Fruit fly (Drosophila melanogaster): Measurements from ENCODE around the gene CG32069.

Gene CG32069

DNA sequence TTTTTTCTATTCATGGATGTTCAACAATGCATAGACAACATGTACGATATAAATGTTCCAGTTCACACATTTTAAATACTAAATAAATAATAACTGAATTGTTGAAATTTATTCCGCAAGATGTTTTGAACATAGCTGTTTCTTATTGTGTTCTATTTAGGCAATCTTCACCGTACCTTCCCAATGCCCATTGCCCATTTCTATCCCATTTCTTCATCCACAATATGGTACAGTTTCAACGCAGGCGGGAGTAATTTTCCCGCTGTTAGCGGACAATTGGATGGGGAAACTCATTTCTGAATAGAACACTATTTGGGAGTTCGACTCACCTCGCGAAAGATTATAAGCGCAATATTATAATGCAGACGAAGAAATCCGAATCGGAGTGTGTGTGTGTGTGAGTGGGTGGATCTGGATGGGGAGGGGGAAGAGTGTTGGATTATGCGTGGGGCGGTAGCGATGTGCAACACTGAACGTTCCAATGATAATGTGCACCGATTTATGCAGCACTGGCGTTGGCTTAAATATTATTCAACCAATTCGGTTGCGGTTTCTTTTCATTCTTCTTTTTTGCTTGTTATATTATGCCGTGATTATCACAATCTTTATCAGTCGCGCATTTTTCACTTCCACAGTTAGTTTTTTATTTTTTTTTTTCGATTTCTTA, 29.7 kb upstream of the CG32069 start (continued):
- peak; percentile 72 for TF ChIP-seq CG6163 (GFP tag; IDR thresholded peaks at IDR 0.05)
- TF ChIP-seq OdsH (GFP tag; optimal IDR thresholded peaks at IDR 0.05), result peak; percentile 67
- peak; percentile 7 to 28 for TF ChIP-seq salr (GFP tag; optimal IDR thresholded peaks at IDR 0.05)
- TF ChIP-seq Sox15 (GFP tag; optimal IDR thresholded peaks at IDR 0.05), result peak; percentile 14
- peak; percentile 51; the same call in 1 of the 3 replicates for TF ChIP-seq eg (GFP tag; IDR thresholded peaks at IDR 0.05)
- TF ChIP-seq CG6792 (GFP tag; optimal IDR thresholded peaks at IDR 0.05), result peak; percentile 56
- TF ChIP-seq achi (GFP tag; optimal IDR thresholded peaks at IDR 0.05), result peak; percentile 54
- TF ChIP-seq CG6854 (GFP tag; optimal IDR thresholded peaks at IDR 0.05), result peak; percentile 18
- no peak for TF ChIP-seq Ets96B (tag; optimal IDR thresholded peaks at IDR 0.05)
- TF ChIP-seq Sox14 (GFP tag; optimal IDR thresholded peaks at IDR 0.05), result peak; percentile 70
- TF ChIP-seq Sox102F (GFP tag; optimal IDR thresholded peaks at IDR 0.05), result peak; percentile 56
- TF ChIP-seq Met (GFP tag; optimal IDR thresholded peaks at IDR 0.05), result peak; percentile 71
- peak; percentile 21 for TF ChIP-seq CG34406 (GFP tag; optimal IDR thresholded peaks at IDR 0.05)
- peak; percentile 41 for TF ChIP-seq CG3032 (tag; optimal IDR thresholded peaks at IDR 0.05)
- TF ChIP-seq Smox (GFP tag; optimal IDR thresholded peaks at IDR 0.05), result peak; percentile 59
- peak; percentile 23; the same call in 1 of the 2 replicates for TF ChIP-seq Gug (GFP tag; IDR thresholded peaks at IDR 0.05)
- peak; percentile 74 for TF ChIP-seq esn (GFP tag; optimal IDR thresholded peaks at IDR 0.05)
- TF ChIP-seq fd59A (GFP tag; optimal IDR thresholded peaks at IDR 0.05), result no peak
- TF ChIP-seq CG10631 (GFP tag; optimal IDR thresholded peaks at IDR 0.05), result peak; percentile 67
- peak; percentile 51 for TF ChIP-seq CG6808 (GFP tag; optimal IDR thresholded peaks at IDR 0.05)
- peak; percentile 75 for TF ChIP-seq lz (GFP tag; optimal IDR thresholded peaks at IDR 0.05)
- peak; percentile 21 to 52 for TF ChIP-seq ss (GFP tag; optimal IDR thresholded peaks at IDR 0.05)
- TF ChIP-seq Hr38 (GFP tag; optimal IDR thresholded peaks at IDR 0.05), result no peak
- no peak for TF ChIP-seq CG6276 (GFP tag; optimal IDR thresholded peaks at IDR 0.05)
- no peak for TF ChIP-seq Eip93F (GFP tag; optimal IDR thresholded peaks at IDR 0.05)
- peak; percentile 21 for TF ChIP-seq CG11762 (GFP tag; optimal IDR thresholded peaks at IDR 0.05; ENCODE audit: insufficient read depth)
- peak; percentile 73 for TF ChIP-seq cyc (GFP tag; optimal IDR thresholded peaks at IDR 0.05)
- TF ChIP-seq CG3919 (GFP tag; optimal IDR thresholded peaks at IDR 0.05), result peak; percentile 79
- peak; percentile 59 for TF ChIP-seq Hr39 (GFP tag; optimal IDR thresholded peaks at IDR 0.05)
- peak; percentile 58 for TF ChIP-seq Eip75B (GFP tag; optimal IDR thresholded peaks at IDR 0.05)

DNA sequence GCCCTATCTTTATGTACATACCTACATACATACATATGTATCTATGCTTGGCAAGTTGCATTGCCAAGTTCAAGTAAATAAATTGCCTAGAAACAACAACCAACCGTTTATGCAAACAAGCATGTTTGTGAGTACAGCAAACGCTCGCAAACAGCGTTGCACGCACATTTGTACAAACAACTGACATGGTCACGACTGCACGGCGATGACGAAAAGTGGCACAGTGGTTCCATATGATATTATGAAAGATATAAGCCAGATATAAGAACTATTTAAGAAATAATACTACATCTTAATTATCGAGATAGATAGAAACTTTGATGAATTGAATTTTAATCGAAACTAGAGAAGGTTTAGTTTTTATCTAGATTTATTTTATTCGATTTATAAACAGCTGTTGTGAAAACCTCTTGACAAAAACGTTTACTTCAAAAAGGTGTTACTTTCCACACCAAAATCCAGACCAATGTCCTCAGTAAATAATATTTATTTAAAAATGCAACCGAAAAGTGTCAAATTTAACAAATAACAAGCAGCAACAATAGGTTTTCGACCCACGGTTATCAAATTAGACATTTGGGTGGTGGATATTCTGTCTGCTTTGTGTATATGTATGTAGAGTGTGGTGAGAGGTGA, 27.5 kb upstream of the CG32069 start:
- peak; percentile 61 for TF ChIP-seq CG10631 (GFP tag; optimal IDR thresholded peaks at IDR 0.05)
- peak; percentile 38 for TF ChIP-seq Ets96B (tag; optimal IDR thresholded peaks at IDR 0.05)
- no peak for TF ChIP-seq Hr38 (GFP tag; optimal IDR thresholded peaks at IDR 0.05)
- peak; percentile 77 for TF ChIP-seq achi (GFP tag; optimal IDR thresholded peaks at IDR 0.05)
- peak; percentile 62 for TF ChIP-seq acj6 (GFP tag; optimal IDR thresholded peaks at IDR 0.05)
- no peak for TF ChIP-seq CG8319 (GFP tag; optimal IDR thresholded peaks at IDR 0.05)
- TF ChIP-seq CG8632 (GFP tag; optimal IDR thresholded peaks at IDR 0.05), result peak; percentile 68
- peak; percentile 58 for TF ChIP-seq Gug (GFP tag; IDR thresholded peaks at IDR 0.05)
- peak; percentile 50 for TF ChIP-seq CG11762 (GFP tag; optimal IDR thresholded peaks at IDR 0.05; ENCODE audit: insufficient read depth)
- peak; percentile 88 for TF ChIP-seq Hr4 (GFP tag; optimal IDR thresholded peaks at IDR 0.05)
- peak; percentile 53 for TF ChIP-seq dac (GFP tag; optimal IDR thresholded peaks at IDR 0.05)
- TF ChIP-seq vri (GFP tag; optimal IDR thresholded peaks at IDR 0.05), result peak; percentile 61
- TF ChIP-seq ss (GFP tag; optimal IDR thresholded peaks at IDR 0.05), result peak; percentile 28 to 57
- TF ChIP-seq Sox15 (GFP tag; optimal IDR thresholded peaks at IDR 0.05), result peak; percentile 8
- peak; percentile 77 for TF ChIP-seq OdsH (GFP tag; optimal IDR thresholded peaks at IDR 0.05)
- TF ChIP-seq salr (GFP tag; optimal IDR thresholded peaks at IDR 0.05), result peak in 1 of 2 experiments; percentile 85
- peak; percentile 79 for TF ChIP-seq CG8119 (GFP tag; IDR thresholded peaks at IDR 0.05)
- peak; percentile 84 for TF ChIP-seq net (GFP tag; optimal IDR thresholded peaks at IDR 0.05)
- TF ChIP-seq CG15336 (GFP tag; IDR thresholded peaks at IDR 0.05), result peak; percentile 82
- peak; percentile 78 for TF ChIP-seq Met (GFP tag; optimal IDR thresholded peaks at IDR 0.05)
- TF ChIP-seq CG10669 (GFP tag; optimal IDR thresholded peaks at IDR 0.05), result peak; percentile 32
- no peak for TF ChIP-seq CG6854 (GFP tag; optimal IDR thresholded peaks at IDR 0.05)
- peak; percentile 50 for TF ChIP-seq CG6792 (GFP tag; optimal IDR thresholded peaks at IDR 0.05)
- peak; percentile 67 for TF ChIP-seq eg (GFP tag; IDR thresholded peaks at IDR 0.05)
- no peak; the same call in 1 of the 2 replicates for TF ChIP-seq CG11294 (GFP tag; IDR thresholded peaks at IDR 0.05)
- peak; percentile 81 for TF ChIP-seq esn (GFP tag; optimal IDR thresholded peaks at IDR 0.05)
- peak; percentile 73 for TF ChIP-seq pdm3 (GFP tag; optimal IDR thresholded peaks at IDR 0.05)
- no peak for TF ChIP-seq Blimp-1 (GFP tag; optimal IDR thresholded peaks at IDR 0.05)
- no peak for TF ChIP-seq dsx (GFP tag; optimal IDR thresholded peaks at IDR 0.05; ENCODE audit: poor library complexity, severe bottlenecking)
- TF ChIP-seq Smox (GFP tag; optimal IDR thresholded peaks at IDR 0.05), result peak; percentile 71
- TF ChIP-seq CG32006 (GFP tag; optimal IDR thresholded peaks at IDR 0.05), result peak; percentile 90

All from whole organism, prepupa.